Fruit fly (Drosophila melanogaster): ENCODE results near the gene Trf.
A peak's percentile ranks its signal among the peaks of the same experiment; 100 is the strongest.

dm6 chr2L:8082692-8083412 lies 10.2 kb downstream of the Trf start, which contains the start of gene Mcr:
- no peak for TF ChIP-seq CG13204 (GFP tag; optimal IDR thresholded peaks at IDR 0.05)
- TF ChIP-seq CG4496 (GFP tag; IDR thresholded peaks at IDR 0.05), result no peak
- TF ChIP-seq Snoo (tag; optimal IDR thresholded peaks at IDR 0.05), result no peak
- TF ChIP-seq CG32121 (GFP tag; IDR thresholded peaks at IDR 0.05), result no peak
- TF ChIP-seq EcR (GFP tag; optimal IDR thresholded peaks at IDR 0.05), result peak; percentile 10
- TF ChIP-seq CG15710 (tag; optimal IDR thresholded peaks at IDR 0.05), result no peak
- TF ChIP-seq D1 (tag; optimal IDR thresholded peaks at IDR 0.05), result no peak
- no peak for TF ChIP-seq CG8301 (tag; optimal IDR thresholded peaks at IDR 0.05)
- no peak for TF ChIP-seq fd96Ca (GFP tag; IDR thresholded peaks at IDR 0.05)
- no peak for TF ChIP-seq CG14655 (GFP tag; optimal IDR thresholded peaks at IDR 0.05)
- no peak for TF ChIP-seq CG12605 (GFP tag; IDR thresholded peaks at IDR 0.05)
- no peak for TF ChIP-seq Pif1B (GFP tag; optimal IDR thresholded peaks at IDR 0.05)

Data from whole organism, pupa.